Worm (Caenorhabditis elegans) whole organism, L4/young adult: Measurements from ENCODE around the gene srd-31.

Source experiments
- W03F9.2 ChIP-seq: fragments of 150-350 bp; optimal IDR thresholded peaks from 2 replicates; lab custom pipeline; 2014; ENCODE audit warnings: missing biosample characterization, missing genetic modification characterization
- dao-5 ChIP-seq: sonication (generic microtip); optimal IDR thresholded peaks from 2 replicates; lab custom pipeline; 2016; ENCODE audit warnings: missing genotype, missing genetic modification characterization, moderate library complexity, missing compliant biosample characterization
- him-1 ChIP-seq: sonication (generic microtip); optimal IDR thresholded peaks from 2 replicates; lab custom pipeline; 2016; ENCODE audit warnings: missing genotype, missing genetic modification reagents, missing genetic modification characterization, missing compliant biosample characterization

Gene srd-31

DNA sequence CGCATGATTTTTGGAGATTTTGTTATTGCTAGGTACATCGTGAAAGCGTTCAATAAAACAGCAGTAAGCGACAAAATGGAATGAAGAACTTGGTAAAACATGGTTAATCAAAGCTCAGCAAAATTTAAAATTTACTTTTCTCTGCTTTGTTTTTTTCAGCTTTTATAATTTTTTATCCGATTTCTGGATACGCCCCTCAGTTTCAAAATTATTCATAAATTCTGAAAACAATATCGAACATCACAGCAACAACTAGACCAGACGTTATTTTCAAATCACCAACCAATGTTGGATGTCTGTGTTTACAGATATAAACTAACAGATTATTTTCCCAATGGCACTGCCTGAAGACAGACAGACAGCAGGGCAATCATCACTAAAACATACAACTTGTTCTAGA is at the start of gene srd-31:
Gene srd-31 (minus strand): TSS at position 101 of the 400 bp plus-strand sequence.
- no peak for TF ChIP-seq him-1 (tag; lab: Kevin White, UChicago)

ce11 chrV:7683907-7684655 is 49.5 kb upstream of the srd-31 start, which contains the start of gene sre-11:
sre-11 (minus strand) TSS chrV:7683957.
- TF ChIP-seq dao-5 (tag; lab: Kevin White, UChicago): no peak
- TF ChIP-seq him-1 (tag; lab: Kevin White, UChicago): no peak
- TF ChIP-seq W03F9.2 (tag; lab: Kevin White, UChicago): no peak

DNA sequence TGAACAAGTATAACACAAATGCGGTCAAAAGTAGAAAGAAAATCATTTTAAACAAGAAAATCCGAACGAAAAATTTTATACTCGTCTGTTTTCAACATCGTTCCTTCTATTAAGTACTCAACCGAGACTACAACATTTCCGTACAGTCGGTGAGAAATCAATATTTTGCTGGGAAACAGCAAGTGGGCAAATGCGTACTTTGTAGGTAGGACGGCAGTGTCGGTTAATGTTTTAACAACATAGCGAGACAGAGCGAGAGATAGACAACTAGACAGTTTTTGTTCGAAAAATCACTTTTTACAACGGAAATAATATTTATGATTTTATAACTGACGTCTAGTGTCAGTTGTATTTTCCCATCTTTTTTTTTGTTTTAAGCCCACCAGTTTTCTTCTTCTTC is 46.8 kb upstream of the srd-31 start, which contains the start of gene cyp-33A1:
Gene cyp-33A1 (minus strand): TSS at position 72 of the 400 bp plus-strand sequence.
- TF ChIP-seq W03F9.2 (tag; lab: Kevin White, UChicago) (no peak), dao-5 (tag; lab: Kevin White, UChicago) (no peak), him-1 (tag; lab: Kevin White, UChicago) (no peak)

DNA sequence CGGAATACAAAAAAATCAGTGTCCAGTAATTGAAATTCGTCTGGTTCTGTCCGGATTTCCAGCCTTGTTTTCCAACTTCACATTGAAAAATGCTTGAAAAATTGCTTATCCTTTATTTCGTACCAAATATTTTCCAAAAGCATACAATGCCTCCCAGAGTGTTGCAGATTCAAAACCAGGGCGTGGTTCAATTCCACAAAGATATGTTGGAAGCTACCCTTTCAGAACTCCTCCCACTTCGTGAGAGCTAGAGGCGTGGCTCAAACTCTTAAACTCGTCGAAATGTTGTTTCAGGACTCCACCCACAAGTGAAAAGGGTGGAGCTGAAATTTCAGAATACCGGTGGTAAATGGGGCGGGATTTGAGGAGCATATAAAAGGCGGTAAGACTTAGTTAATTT is 41.3 kb upstream of the srd-31 start, which contains the start of gene C12D5.3:
Gene C12D5.3 (plus strand): TSS at position 301 of the 400 bp plus-strand sequence.
- TF ChIP-seq him-1 (tag; lab: Kevin White, UChicago) (no peak), W03F9.2 (tag; lab: Kevin White, UChicago) (no peak), dao-5 (tag; lab: Kevin White, UChicago) (no peak)

DNA sequence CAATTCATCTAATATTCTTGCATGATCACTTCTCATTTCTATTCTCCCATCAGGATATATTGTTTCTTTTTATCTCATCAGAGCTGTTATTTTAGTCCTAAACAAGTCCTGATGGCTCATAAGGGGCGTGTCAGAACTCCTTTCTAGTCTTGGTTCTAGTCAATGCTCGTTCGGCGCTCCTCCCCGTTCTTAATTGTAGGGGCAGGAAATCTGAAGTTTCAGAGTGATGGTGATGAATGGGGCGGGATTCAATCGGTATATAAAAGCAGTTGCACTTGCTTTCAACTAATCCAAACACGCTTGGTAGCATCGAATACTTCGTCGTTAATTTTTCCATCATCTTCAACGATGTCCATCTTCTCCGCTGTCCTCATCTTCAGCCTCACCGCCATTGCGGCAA is 37.7 kb upstream of the srd-31 start, which contains the start of gene C12D5.4:
Gene C12D5.4 (plus strand): TSS at position 301 of the 400 bp plus-strand sequence.
- TF ChIP-seq W03F9.2 (tag; lab: Kevin White, UChicago) (no peak), him-1 (tag; lab: Kevin White, UChicago) (no peak), dao-5 (tag; lab: Kevin White, UChicago) (no peak)

- TF ChIP-seq him-1 (tag; lab: Kevin White, UChicago) (no peak), dao-5 (tag; lab: Kevin White, UChicago) (no peak), W03F9.2 (tag; lab: Kevin White, UChicago) (no peak)
Observed at ce11 chrV:7667940-7668339, 33.4 kb upstream of the srd-31 start, which contains the start of gene C12D5.5. C12D5.5 (plus strand) TSS chrV:7668240.

DNA sequence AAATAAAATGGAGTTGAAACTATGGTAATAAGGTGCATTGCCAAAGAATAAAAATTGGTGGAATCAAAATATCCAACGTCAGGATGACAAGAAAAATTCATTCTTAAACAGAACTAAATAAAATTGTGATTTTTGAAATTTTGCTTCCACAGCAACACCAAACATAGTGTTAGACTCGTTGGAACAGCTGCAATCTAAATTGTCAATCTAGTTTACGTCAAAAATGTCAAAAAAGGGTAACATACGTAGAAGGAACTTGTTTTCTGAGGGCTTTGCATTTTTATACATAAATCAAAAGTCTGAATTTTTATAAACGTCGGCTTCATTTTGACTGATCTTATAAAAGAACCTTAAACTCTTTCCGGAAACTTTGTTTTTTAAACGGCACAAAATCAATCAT is 19.0 kb upstream of the srd-31 start, which contains the start of gene srh-200:
Gene srh-200 (minus strand): TSS at position 101 of the 400 bp plus-strand sequence.
- no peak for TF ChIP-seq him-1 (tag; lab: Kevin White, UChicago)
- TF ChIP-seq W03F9.2 (tag; lab: Kevin White, UChicago): no peak
- TF ChIP-seq dao-5 (tag; lab: Kevin White, UChicago): no peak

DNA sequence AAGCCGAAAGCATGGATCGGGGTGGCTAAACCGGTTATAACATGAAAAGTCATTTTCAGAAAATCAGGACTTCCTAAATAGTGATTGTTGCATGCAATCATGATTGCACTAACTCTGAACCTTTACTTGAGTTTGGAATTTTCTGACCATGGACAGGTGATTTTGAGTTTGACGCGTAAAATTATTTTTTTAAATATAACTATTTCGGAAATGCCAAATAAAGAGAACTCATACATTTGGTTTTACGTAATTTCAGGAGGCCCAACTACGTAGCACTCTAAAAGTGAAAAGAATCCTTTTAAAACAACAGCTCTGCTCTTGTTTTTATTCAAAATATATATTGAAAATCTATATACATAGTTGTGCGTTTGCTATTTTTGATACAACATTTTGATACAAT is 17.2 kb upstream of the srd-31 start, which contains the start of gene srh-234:
Gene srh-234 (minus strand): TSS at position 101 of the 400 bp plus-strand sequence.
- TF ChIP-seq dao-5 (tag; lab: Kevin White, UChicago): no peak

DNA sequence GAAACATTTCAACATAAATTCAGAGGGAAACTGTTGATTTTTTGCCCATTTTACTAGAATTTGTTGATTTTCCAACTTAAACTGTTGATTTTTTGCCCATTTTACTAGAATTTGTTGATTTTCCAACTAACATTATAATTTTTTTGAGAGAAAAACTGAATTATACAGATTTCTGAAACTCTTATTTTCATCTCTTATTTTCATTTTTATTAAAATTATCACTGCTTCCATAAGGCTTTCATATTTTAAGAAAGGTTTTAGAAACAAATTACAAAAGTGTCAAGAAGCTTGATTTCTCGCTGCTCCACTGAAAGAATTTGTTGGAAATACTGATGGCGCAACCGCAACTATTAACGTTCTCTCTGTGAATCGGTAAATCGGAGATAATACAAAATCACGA is 15.4 kb upstream of the srd-31 start:
- TF ChIP-seq dao-5 (tag; lab: Kevin White, UChicago): no peak
- TF ChIP-seq him-1 (tag; lab: Kevin White, UChicago): no peak
- no peak for TF ChIP-seq W03F9.2 (tag; lab: Kevin White, UChicago)

ce11 chrV:7647147-7647546 is 12.6 kb upstream of the srd-31 start:
- TF ChIP-seq him-1 (tag; lab: Kevin White, UChicago): no peak
- TF ChIP-seq W03F9.2 (tag; lab: Kevin White, UChicago): no peak
- no peak for TF ChIP-seq dao-5 (tag; lab: Kevin White, UChicago)

- no peak for TF ChIP-seq him-1 (tag; lab: Kevin White, UChicago)
- TF ChIP-seq W03F9.2 (tag; lab: Kevin White, UChicago): no peak
- no peak for TF ChIP-seq dao-5 (tag; lab: Kevin White, UChicago)
Observed at ce11 chrV:7645454-7645853, 10.9 kb upstream of the srd-31 start, which contains the start of gene str-47. str-47 (plus strand) TSS chrV:7645754.

- TF ChIP-seq W03F9.2 (tag; lab: Kevin White, UChicago): no peak
- TF ChIP-seq him-1 (tag; lab: Kevin White, UChicago): no peak
- TF ChIP-seq dao-5 (tag; lab: Kevin White, UChicago): no peak
Observed at ce11 chrV:7643416-7643815, 8.9 kb upstream of the srd-31 start, which contains the start of gene F07C4.11. F07C4.11 (minus strand) TSS chrV:7643516.

- TF ChIP-seq him-1 (tag; lab: Kevin White, UChicago) (no peak), dao-5 (tag; lab: Kevin White, UChicago) (no peak), W03F9.2 (tag; lab: Kevin White, UChicago) (no peak)
Observed at ce11 chrV:7641718-7642117, 7.2 kb upstream of the srd-31 start.
